Worm (Caenorhabditis elegans) whole organism, L2 larva: ENCODE measurements around the gene F13A2.9.

Experiments
- aly-2 ChIP-seq: fragments of 150-350 bp; optimal IDR thresholded peaks from 2 replicates; lab custom pipeline; 2014; ENCODE audit warnings: missing biosample characterization, missing genetic modification characterization
- ama-1 ChIP-seq: fragments of 150-350 bp; optimal IDR thresholded peaks from 2 replicates; lab custom pipeline; 2018; ENCODE audit warnings: inconsistent platforms
- ceh-82 ChIP-seq: fragments of 150-350 bp; optimal IDR thresholded peaks from 2 replicates; lab custom pipeline; 2014; ENCODE audit warnings: missing biosample characterization, missing genetic modification characterization
- elt-3 ChIP-seq: sonication (generic microtip); optimal IDR thresholded peaks from 2 replicates; lab custom pipeline; 2017; ENCODE audit warnings: missing biosample characterization, missing genetic modification characterization
- lsy-2 ChIP-seq, 2 experiments: fragments of 150-350 bp in 1 of 2; sonication (generic microtip) in 1 of 2; optimal IDR thresholded peaks; 2 replicates each; lab custom pipeline; 2014 to 2017; ENCODE audit warnings: missing biosample characterization in 2 of 2, missing genetic modification characterization in 2 of 2
- mdl-1 ChIP-seq, 2 experiments: fragments of 150-350 bp in 1 of 2; sonication (generic microtip) in 1 of 2; optimal IDR thresholded peaks; 2 replicates each; lab custom pipeline; 2017; ENCODE audit warnings: missing biosample characterization in 2 of 2, missing genetic modification characterization in 2 of 2
- nhr-12 ChIP-seq: fragments of 150-350 bp; optimal IDR thresholded peaks from 2 replicates; lab custom pipeline; 2014; ENCODE audit warnings: missing biosample characterization, missing genetic modification characterization
- nhr-25 ChIP-seq: fragments of 150-350 bp; sonication (generic microtip); optimal IDR thresholded peaks from 3 replicates; lab custom pipeline; 2014; ENCODE audit warnings: missing biosample characterization, missing genetic modification characterization
- nhr-77 ChIP-seq: fragments of 150-350 bp; optimal IDR thresholded peaks from 2 replicates; lab custom pipeline; 2014; ENCODE audit warnings: missing biosample characterization, missing genetic modification characterization
- unc-39 ChIP-seq: fragments of 150-350 bp; optimal IDR thresholded peaks from 2 replicates; lab custom pipeline; 2014; ENCODE audit warnings: missing biosample characterization, missing genetic modification characterization
- unc-62 ChIP-seq: fragments of 150-350 bp; optimal IDR thresholded peaks from 2 replicates; lab custom pipeline; 2014; ENCODE audit warnings: missing biosample characterization, missing genetic modification reagents, missing genetic modification characterization
- ztf-4 ChIP-seq: fragments of 150-350 bp; optimal IDR thresholded peaks from 2 replicates; lab custom pipeline; 2014; ENCODE audit warnings: missing biosample characterization, missing genetic modification characterization

ce11 chrV:4423087-4423486 is 35.8 kb upstream of the F13A2.9 start:
- TF ChIP-seq nhr-25 (tag; lab: Kevin White, UChicago) = no peak
- no peak for TF ChIP-seq nhr-77 (tag; lab: Kevin White, UChicago)
- no peak for TF ChIP-seq ztf-4
- no peak for TF ChIP-seq mdl-1 (tag; optimal IDR thresholded peaks at IDR 0.05; lab: Kevin White, UChicago)
- TF ChIP-seq elt-3 = no peak
- TF ChIP-seq nhr-12 (tag; lab: Kevin White, UChicago) = no peak
- no peak for TF ChIP-seq lsy-2 (tag; optimal IDR thresholded peaks at IDR 0.05; lab: Kevin White, UChicago)
- no peak for TF ChIP-seq unc-39
- TF ChIP-seq unc-62 = no peak
- TF ChIP-seq ceh-82 (tag; lab: Kevin White, UChicago) = no peak
- no peak for TF ChIP-seq ama-1 (lab: Kevin White, UChicago)
- no peak for TF ChIP-seq aly-2
